Fruit fly (Drosophila melanogaster): ENCODE data around the gene CG14937.

Gene CG14937

DNA sequence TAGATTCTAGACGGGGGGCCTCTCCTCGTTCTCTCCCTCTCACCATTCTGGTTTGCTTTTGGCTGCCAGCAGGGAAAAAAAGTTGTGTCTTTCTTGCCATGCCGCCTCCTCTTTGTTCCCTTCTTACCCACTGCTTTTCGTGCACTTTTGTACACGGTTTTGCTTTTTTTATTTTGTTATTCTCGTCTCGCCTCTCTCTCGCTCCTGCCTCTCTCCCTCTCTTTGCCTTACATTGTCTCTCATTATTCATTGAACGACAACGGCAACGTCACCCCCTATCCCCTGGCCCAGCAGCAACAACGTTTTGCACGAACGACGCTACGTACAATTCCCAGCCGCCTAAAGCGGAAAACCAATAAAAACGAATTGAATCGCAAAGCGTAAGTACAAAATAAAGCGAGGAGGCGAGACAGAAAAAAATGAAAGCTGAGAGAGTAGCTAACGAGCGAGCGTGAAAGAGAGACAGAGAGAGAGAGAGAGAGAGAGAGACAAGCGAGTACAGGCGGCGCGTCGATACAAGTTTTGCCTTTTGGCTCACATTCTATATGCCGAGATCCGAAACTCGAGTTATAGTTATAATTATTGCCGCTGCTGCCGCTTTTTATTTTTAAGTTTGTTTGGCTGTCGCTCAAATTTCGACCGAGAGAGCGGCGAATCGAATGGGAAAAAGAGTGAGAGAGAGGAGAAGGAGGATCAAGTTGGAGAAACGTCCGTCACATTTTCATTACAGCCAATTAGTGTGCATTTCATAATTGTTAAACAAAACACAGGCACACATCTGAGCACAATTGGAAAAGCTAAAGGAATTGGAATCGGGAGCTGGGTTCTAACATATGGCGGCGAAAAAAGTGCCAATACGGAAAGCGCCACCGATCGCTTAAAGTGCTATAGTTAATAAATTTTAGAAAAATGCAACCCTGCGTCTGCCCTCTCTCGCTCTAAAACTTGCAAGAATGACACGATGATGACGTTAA, 13.1 kb upstream of the CG14937 start (continued):
- no peak for TF ChIP-seq fd102C (GFP tag; optimal IDR thresholded peaks at IDR 0.05)
- TF ChIP-seq CG10654 (GFP tag; optimal IDR thresholded peaks at IDR 0.05) = no peak
- no peak for TF ChIP-seq Asciz (GFP tag; optimal IDR thresholded peaks at IDR 0.05)
- TF ChIP-seq hkb (optimal IDR thresholded peaks at IDR 0.05) = no peak
- no peak for TF ChIP-seq hkb (GFP tag; IDR thresholded peaks at IDR 0.05)
- peak; percentile 91; the same call in 2 of the 4 replicates for TF ChIP-seq chinmo (GFP tag; IDR thresholded peaks at IDR 0.05; ENCODE audit: partially characterized antibody)
- no peak for TF ChIP-seq CG1529 (GFP tag; optimal IDR thresholded peaks at IDR 0.05)
- no peak for TF ChIP-seq cas (GFP tag; IDR thresholded peaks at IDR 0.05)
- TF ChIP-seq vfl (GFP tag; optimal IDR thresholded peaks at IDR 0.05) = no peak
- TF ChIP-seq Hr51 (GFP tag; optimal IDR thresholded peaks at IDR 0.05) = no peak
- TF ChIP-seq Bteb2 (GFP tag; optimal IDR thresholded peaks at IDR 0.05) = no peak
- TF ChIP-seq br (optimal IDR thresholded peaks at IDR 0.05) = no peak
- TF ChIP-seq wdn (GFP tag; IDR thresholded peaks at IDR 0.05) = 0 out of 2 replicates have a peak, but pooled peaks have one; percentile 8
- peak; percentile 43; the same call in 1 of the 3 replicates for TF ChIP-seq ci (GFP tag; IDR thresholded peaks at IDR 0.05)
- TF ChIP-seq CG9876 (GFP tag; optimal IDR thresholded peaks at IDR 0.05) = no peak
- no peak for TF ChIP-seq grau (tag; optimal IDR thresholded peaks at IDR 0.05)
- TF ChIP-seq gsb-n (tag; optimal IDR thresholded peaks at IDR 0.05) = no peak
- peak; percentile 61; the same call in 2 of the 3 replicates for TF ChIP-seq Aef1 (GFP tag; IDR thresholded peaks at IDR 0.05)
- no peak for TF ChIP-seq CkIIα-i1 (GFP tag; IDR thresholded peaks at IDR 0.05)
- TF ChIP-seq sug (tag; optimal IDR thresholded peaks at IDR 0.05) = peak; percentile 87
- peak; percentile 87 for TF ChIP-seq Drgx (GFP tag; IDR thresholded peaks at IDR 0.05)
- no peak for TF ChIP-seq CG5953 (GFP tag; IDR thresholded peaks at IDR 0.05)
- no peak for TF ChIP-seq CG30403 (GFP tag; optimal IDR thresholded peaks at IDR 0.05)
- TF ChIP-seq CG6854 (GFP tag; optimal IDR thresholded peaks at IDR 0.05) = no peak
- TF ChIP-seq tin (GFP tag; optimal IDR thresholded peaks at IDR 0.05) = no peak
- TF ChIP-seq peb (GFP tag; IDR thresholded peaks at IDR 0.05) = no peak
- peak; percentile 35 for TF ChIP-seq Hey (tag; optimal IDR thresholded peaks at IDR 0.05)
- TF ChIP-seq h (optimal IDR thresholded peaks at IDR 0.05) = no peak
- no peak for TF ChIP-seq H15 (GFP tag; IDR thresholded peaks at IDR 0.05)
- TF ChIP-seq CG17912 (GFP tag; optimal IDR thresholded peaks at IDR 0.05) = no peak
- peak; percentile 63 for TF ChIP-seq kni (GFP tag; optimal IDR thresholded peaks at IDR 0.05)
- no peak for TF ChIP-seq Hand (GFP tag; optimal IDR thresholded peaks at IDR 0.05)
- peak; percentile 2 for TF ChIP-seq CG7839 (tag; optimal IDR thresholded peaks at IDR 0.05)
- peak; percentile 100 for TF ChIP-seq crol (GFP tag; IDR thresholded peaks at IDR 0.05)
- TF ChIP-seq CG8944 (GFP tag; optimal IDR thresholded peaks at IDR 0.05) = no peak
- TF ChIP-seq sd (tag; optimal IDR thresholded peaks at IDR 0.05) = peak; percentile 65
- no peak for TF ChIP-seq Dad (GFP tag; optimal IDR thresholded peaks at IDR 0.05)
- no peak for TF ChIP-seq ro (GFP tag; IDR thresholded peaks at IDR 0.05)
- peak; percentile 45; the same call in 2 of the 3 replicates for TF ChIP-seq CG34224 (GFP tag; IDR thresholded peaks at IDR 0.05; ENCODE audit: partially characterized antibody)
- no peak for TF ChIP-seq CG9932 (GFP tag; IDR thresholded peaks at IDR 0.05)
- no peak for TF ChIP-seq CG4707 (GFP tag; optimal IDR thresholded peaks at IDR 0.05)
- no peak for TF ChIP-seq trh (GFP tag; optimal IDR thresholded peaks at IDR 0.05)
- no peak for TF ChIP-seq pzg (GFP tag; optimal IDR thresholded peaks at IDR 0.05)
- no peak for TF ChIP-seq CG11695 (GFP tag; IDR thresholded peaks at IDR 0.05)
- no peak for TF ChIP-seq emc (GFP tag; optimal IDR thresholded peaks at IDR 0.05)
- TF ChIP-seq CG15601 (tag; optimal IDR thresholded peaks at IDR 0.05) = peak; percentile 40
- no peak for TF ChIP-seq lilli (GFP tag; optimal IDR thresholded peaks at IDR 0.05)
- TF ChIP-seq CG9437 (GFP tag; optimal IDR thresholded peaks at IDR 0.05) = peak; percentile 82
- TF ChIP-seq CG18599 (GFP tag; optimal IDR thresholded peaks at IDR 0.05) = peak; percentile 21
- TF ChIP-seq p53 (GFP tag; optimal IDR thresholded peaks at IDR 0.05) = no peak
